Worm (Caenorhabditis elegans): Measurements from ENCODE around the gene cit-1.1.

ce11 chrIII:7981233-7981632, 28.4 kb downstream of the cit-1.1 start:
- no peak for TF ChIP-seq nhr-28 (tag; optimal IDR thresholded peaks at IDR 0.05)
- TF ChIP-seq hlh-1 (tag; optimal IDR thresholded peaks at IDR 0.05) = no peak

Data from whole organism, mixed stage, embryonic.